Worm (Caenorhabditis elegans) whole organism, early embryonic: ENCODE results near the gene nas-25.

Source experiments
- B0310.2 ChIP-seq: sonication (generic microtip); optimal IDR thresholded peaks from 2 replicates; lab custom pipeline; 2016; ENCODE audit warnings: mild to moderate bottlenecking, missing genetic modification characterization, missing compliant biosample characterization
- F13C5.2 ChIP-seq: sonication (generic microtip); optimal IDR thresholded peaks from 2 replicates; lab custom pipeline; 2017; ENCODE audit warnings: mild to moderate bottlenecking, missing genetic modification characterization, inconsistent platforms, missing compliant biosample characterization
- aly-1 ChIP-seq: sonication (generic microtip); optimal IDR thresholded peaks from 2 replicates; lab custom pipeline; 2016; ENCODE audit warnings: missing genetic modification characterization, missing compliant biosample characterization
- ama-1 ChIP-seq: fragments of 150-350 bp; optimal IDR thresholded peaks from 2 replicates; lab custom pipeline; 2014
- ceh-13 ChIP-seq: fragments of 200-800 bp; sonication (Bioruptor generic); optimal IDR thresholded peaks from 2 replicates; lab custom pipeline; 2018; ENCODE audit warnings: mild to moderate bottlenecking, missing genetic modification characterization, missing compliant biosample characterization
- ceh-36 ChIP-seq: sonication (generic microtip); optimal IDR thresholded peaks from 2 replicates; lab custom pipeline; 2016; ENCODE audit warnings: missing genetic modification characterization, inconsistent platforms, missing compliant biosample characterization
- ets-7 ChIP-seq: sonication (generic microtip); optimal IDR thresholded peaks from 2 replicates; lab custom pipeline; 2016; ENCODE audit warnings: missing genotype, missing genetic modification characterization, missing compliant biosample characterization
- flt-1 ChIP-seq: fragments of 200-800 bp; sonication (Bioruptor generic); IDR thresholded peaks from 2 replicates; pipeline ENCODE4 v1.3.6; 2022; ENCODE audit warnings: missing genetic modification characterization, missing compliant biosample characterization
- hmbx-1 ChIP-seq: sonication (generic microtip); optimal IDR thresholded peaks from 2 replicates; lab custom pipeline; 2016; ENCODE audit warnings: mild to moderate bottlenecking, missing genetic modification characterization, missing compliant biosample characterization
- hmg-4 ChIP-seq: fragments of 200-800 bp; sonication (Bioruptor generic); optimal IDR thresholded peaks from 2 replicates; lab custom pipeline; 2018; ENCODE audit warnings: mild to moderate bottlenecking, missing genetic modification characterization, missing compliant biosample characterization
- hnd-1 ChIP-seq: sonication (generic microtip); optimal IDR thresholded peaks from 2 replicates; lab custom pipeline; 2016; ENCODE audit warnings: missing genetic modification characterization, missing compliant biosample characterization
- pes-1 ChIP-seq: fragments of 200-800 bp; sonication (Bioruptor generic); IDR thresholded peaks from 2 replicates; pipeline ENCODE4 v1.3.6; 2022; ENCODE audit warnings: missing genetic modification reagents, missing genetic modification characterization, missing compliant biosample characterization
- scrt-1 ChIP-seq: fragments of 200-800 bp; sonication (Bioruptor generic); IDR thresholded peaks from 2 replicates; pipeline ENCODE4 v1.3.6; 2022; ENCODE audit warnings: missing genetic modification characterization, missing compliant biosample characterization
- sea-1 ChIP-seq: fragments of 200-800 bp; sonication (Bioruptor generic); conservative IDR thresholded peaks from 2 replicates; pipeline ENCODE4 v1.3.6; 2022; ENCODE audit warnings: missing genetic modification characterization, missing compliant biosample characterization
- tbx-11 ChIP-seq: fragments of 200-800 bp; sonication (Bioruptor generic); IDR thresholded peaks from 2 replicates; pipeline ENCODE4 v1.3.6; 2022; ENCODE audit warnings: missing genetic modification characterization, missing compliant biosample characterization
- tbx-37 ChIP-seq: fragments of 200-800 bp; sonication (Bioruptor generic); conservative IDR thresholded peaks from 2 replicates; pipeline ENCODE4 v1.3.6; 2022; ENCODE audit warnings: missing genetic modification reagents, missing genetic modification characterization, missing compliant biosample characterization
- tra-4 ChIP-seq: sonication (generic microtip); optimal IDR thresholded peaks from 2 replicates; lab custom pipeline; 2017; ENCODE audit warnings: missing genetic modification characterization, missing compliant biosample characterization

The nas-25 gene

ce11 chrII:8865078-8865477 lies 39.2 kb downstream of the nas-25 start, which contains the start of gene npr-20:
TSS of gene npr-20 (minus strand) at chrII:8865178.
- no peak for TF ChIP-seq hnd-1 (tag; lab: Kevin White, UChicago)
- TF ChIP-seq sea-1 (GFP tag; lab: Robert Waterston, UW) = no peak
- no peak for TF ChIP-seq aly-1
- TF ChIP-seq hmbx-1 (tag; lab: Kevin White, UChicago) = no peak
- no peak for TF ChIP-seq ceh-36 (tag; lab: Kevin White, UChicago)
- TF ChIP-seq hmg-4 = no peak
- TF ChIP-seq pes-1 (GFP tag; lab: Robert Waterston, UW) = no peak
- no peak for TF ChIP-seq tra-4 (tag; lab: Kevin White, UChicago)
- no peak for TF ChIP-seq scrt-1 (GFP tag; lab: Robert Waterston, UW)
- TF ChIP-seq B0310.2 (tag; lab: Kevin White, UChicago) = no peak
- TF ChIP-seq tbx-37 = no peak
- no peak for TF ChIP-seq ets-7 (tag; lab: Kevin White, UChicago)
- TF ChIP-seq tbx-11 = no peak
- TF ChIP-seq flt-1 (GFP tag; lab: Robert Waterston, UW) = no peak
- TF ChIP-seq ama-1 (lab: Kevin White, UChicago) = no peak
- TF ChIP-seq F13C5.2 (tag; lab: Kevin White, UChicago) = no peak

DNA sequence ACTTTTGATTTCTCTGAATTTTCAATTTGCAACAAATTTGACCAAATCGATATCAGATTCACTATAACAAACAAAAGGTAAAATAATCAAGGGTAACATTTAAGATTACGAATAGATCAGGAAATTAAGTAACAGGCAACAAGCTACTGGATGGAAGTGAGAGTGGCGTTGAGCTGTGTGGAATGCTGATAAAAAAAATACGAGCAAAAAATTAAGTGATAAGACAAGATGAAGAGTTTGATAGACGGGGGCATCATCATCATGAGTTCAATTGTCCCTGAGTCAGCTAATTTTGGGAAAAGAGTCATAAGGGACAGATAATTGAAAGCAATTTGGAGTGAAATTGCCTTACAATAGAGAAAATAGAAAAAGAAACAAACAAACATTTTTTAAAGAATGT lies 41.0 kb downstream of the nas-25 start:
- TF ChIP-seq flt-1 (GFP tag; lab: Robert Waterston, UW) (no peak), ceh-13 (GFP tag; lab: Kevin White, UChicago) (no peak), ets-7 (tag; lab: Kevin White, UChicago) (no peak), tbx-37 (no peak), scrt-1 (GFP tag; lab: Robert Waterston, UW) (no peak), F13C5.2 (tag; lab: Kevin White, UChicago) (no peak), tbx-11 (no peak), aly-1 (no peak), hmbx-1 (tag; lab: Kevin White, UChicago) (no peak), tra-4 (tag; lab: Kevin White, UChicago) (no peak), sea-1 (GFP tag; lab: Robert Waterston, UW) (no peak), ama-1 (lab: Kevin White, UChicago) (no peak), hnd-1 (tag; lab: Kevin White, UChicago) (no peak)

DNA sequence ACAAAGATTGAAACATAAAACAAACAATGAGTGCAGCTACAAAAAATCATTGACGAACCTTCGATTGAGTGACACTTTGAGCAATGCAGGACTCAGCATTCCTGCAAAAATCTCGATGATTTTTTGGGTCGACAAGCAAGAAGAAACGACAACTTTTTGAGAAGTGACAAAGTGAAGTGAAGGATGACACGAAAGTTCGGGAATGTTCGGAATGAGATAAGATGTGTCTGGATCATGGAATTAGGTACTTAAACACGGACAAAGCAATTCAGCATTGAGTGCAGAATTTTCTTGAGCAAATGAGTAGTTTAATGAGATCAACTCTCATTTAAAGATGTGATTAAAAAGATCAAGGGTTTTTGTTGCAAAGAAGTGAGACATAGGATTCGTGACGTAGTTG lies 48.0 kb downstream of the nas-25 start, which contains the start of gene T07D4.2:
TSS of gene T07D4.2 (minus strand) at position 101 of the 400 bp plus-strand sequence.
- TF ChIP-seq B0310.2 (tag; lab: Kevin White, UChicago) (no peak), ceh-13 (GFP tag; lab: Kevin White, UChicago) (no peak), tbx-37 (no peak), ceh-36 (tag; lab: Kevin White, UChicago) (no peak), aly-1 (no peak), hmg-4 (no peak), tbx-11 (no peak), sea-1 (GFP tag; lab: Robert Waterston, UW) (no peak), ama-1 (lab: Kevin White, UChicago) (no peak), flt-1 (GFP tag; lab: Robert Waterston, UW) (no peak), hnd-1 (tag; lab: Kevin White, UChicago) (no peak), ets-7 (tag; lab: Kevin White, UChicago) (no peak), scrt-1 (GFP tag; lab: Robert Waterston, UW) (no peak), hmbx-1 (tag; lab: Kevin White, UChicago) (no peak), tra-4 (tag; lab: Kevin White, UChicago) (no peak), pes-1 (GFP tag; lab: Robert Waterston, UW) (no peak), F13C5.2 (tag; lab: Kevin White, UChicago) (no peak)

ce11 chrII:8877032-8877985 lies 51.4 kb downstream of the nas-25 start:
- no peak for TF ChIP-seq ets-7 (tag; lab: Kevin White, UChicago)
- no peak for TF ChIP-seq hmbx-1 (tag; lab: Kevin White, UChicago)
- no peak for TF ChIP-seq pes-1 (GFP tag; lab: Robert Waterston, UW)
- no peak for TF ChIP-seq F13C5.2 (tag; lab: Kevin White, UChicago)
- no peak for TF ChIP-seq tra-4 (tag; lab: Kevin White, UChicago)
- TF ChIP-seq sea-1 (GFP tag; lab: Robert Waterston, UW) = no peak
- TF ChIP-seq hmg-4 = no peak
- TF ChIP-seq hnd-1 (tag; lab: Kevin White, UChicago) = no peak
- no peak for TF ChIP-seq scrt-1 (GFP tag; lab: Robert Waterston, UW)
- TF ChIP-seq ceh-36 (tag; lab: Kevin White, UChicago) = no peak
- no peak for TF ChIP-seq ceh-13 (GFP tag; lab: Kevin White, UChicago)
- TF ChIP-seq flt-1 (GFP tag; lab: Robert Waterston, UW) = no peak
- TF ChIP-seq aly-1 = no peak
- no peak for TF ChIP-seq tbx-11
- TF ChIP-seq tbx-37 = no peak
- TF ChIP-seq B0310.2 (tag; lab: Kevin White, UChicago) = no peak
- no peak for TF ChIP-seq ama-1 (lab: Kevin White, UChicago)
